Worm (Caenorhabditis elegans) whole organism, L4 larva: ENCODE measurements around the gene spe-10.

Source experiments
- F10B5.3 ChIP-seq: sonication (generic microtip); optimal IDR thresholded peaks from 2 replicates; lab custom pipeline; 2016; ENCODE audit warnings: mild to moderate bottlenecking, missing genetic modification characterization, missing compliant biosample characterization
- F37D6.2 ChIP-seq: sonication (generic microtip); optimal IDR thresholded peaks from 2 replicates; lab custom pipeline; 2016; ENCODE audit warnings: mild to moderate bottlenecking, missing genetic modification characterization, missing compliant biosample characterization
- F44E2.7 ChIP-seq: fragments of 200-800 bp; sonication (Bioruptor generic); IDR thresholded peaks from 2 replicates; pipeline ENCODE4 v2.1.2; 2022; ENCODE audit warnings: missing genetic modification characterization, missing compliant biosample characterization
- T26A8.4 ChIP-seq: fragments of 200-800 bp; sonication (Bioruptor generic); IDR thresholded peaks from 2 replicates; pipeline ENCODE4 v1.3.6; 2022; ENCODE audit warnings: missing genetic modification characterization, missing compliant biosample characterization
- Y48G9A.11 ChIP-seq: fragments of 200-800 bp; sonication (Bioruptor generic); IDR thresholded peaks from 2 replicates; pipeline ENCODE4 v1.3.6; 2022; ENCODE audit warnings: missing genetic modification reagents, missing genetic modification characterization, missing compliant biosample characterization
- ZK546.5 ChIP-seq, 2 experiments: sonication (generic microtip); optimal IDR thresholded peaks; 2 replicates each; lab custom pipeline; 2017; ENCODE audit warnings: missing biosample characterization in 2 of 2, missing genetic modification characterization in 2 of 2
- aha-1 ChIP-seq: fragments of 150-350 bp; peaks from one replicate; lab custom pipeline; 2014; ENCODE audit warnings: missing biosample characterization, missing genetic modification characterization
- ceh-28 ChIP-seq: fragments of 150-350 bp; optimal IDR thresholded peaks from 2 replicates; lab custom pipeline; 2014; ENCODE audit warnings: missing biosample characterization, missing genetic modification reagents, missing genetic modification characterization
- ceh-82 ChIP-seq: sonication (generic microtip); optimal IDR thresholded peaks from 2 replicates; lab custom pipeline; 2017; ENCODE audit warnings: missing biosample characterization, missing genetic modification characterization
- ces-1 ChIP-seq: fragments of 150-350 bp; sonication (generic microtip); optimal IDR thresholded peaks from 4 replicates; lab custom pipeline; 2014; ENCODE audit warnings: missing biosample characterization, missing genetic modification reagents, missing genetic modification characterization
- daf-16 ChIP-seq, 3 experiments: sonication (generic microtip); optimal IDR thresholded peaks; 2 replicates each; lab custom pipeline; 2016 to 2017; ENCODE audit warnings: missing genetic modification characterization in 3 of 3, missing genetic modification reagents in 3 of 3, mild to moderate bottlenecking in 2 of 3, missing compliant biosample characterization in 2 of 3, missing biosample characterization in 1 of 3, moderate library complexity in 1 of 3
- daf-8 ChIP-seq: fragments of 200-800 bp; sonication (Bioruptor generic); IDR thresholded peaks from 2 replicates; pipeline ENCODE4 v1.3.6; 2022; ENCODE audit warnings: missing genetic modification characterization, missing compliant biosample characterization
- dmd-6 ChIP-seq: fragments of 200-800 bp; sonication (Bioruptor generic); IDR thresholded peaks from 2 replicates; pipeline ENCODE4 v1.3.6; 2022; ENCODE audit warnings: missing genetic modification reagents, missing genetic modification characterization, missing compliant biosample characterization
- dmd-9 ChIP-seq: fragments of 200-800 bp; sonication (Bioruptor generic); IDR thresholded peaks from 2 replicates; pipeline ENCODE4 v1.3.6; 2022; ENCODE audit warnings: missing genetic modification reagents, missing genetic modification characterization, missing compliant biosample characterization
- dve-1 ChIP-seq: sonication (generic microtip); optimal IDR thresholded peaks from 2 replicates; lab custom pipeline; 2017; ENCODE audit warnings: antibody characterized with exemption, mild to moderate bottlenecking, missing genetic modification characterization, missing compliant biosample characterization; ENCODE audit not compliant: insufficient read depth
- gei-8 ChIP-seq: fragments of 200-800 bp; sonication (Bioruptor generic); optimal IDR thresholded peaks from 2 replicates; lab custom pipeline; 2018; ENCODE audit warnings: mild to moderate bottlenecking, missing genetic modification characterization, missing compliant biosample characterization
- hif-1 ChIP-seq, 2 experiments: sonication (generic microtip); optimal IDR thresholded peaks; 2 replicates each; lab custom pipeline; 2016 to 2017; ENCODE audit warnings: missing compliant biosample characterization in 2 of 2, missing genetic modification characterization in 2 of 2, missing genetic modification reagents in 2 of 2, missing genotype in 2 of 2, mild to moderate bottlenecking in 1 of 2
- hmg-1.1 ChIP-seq: fragments of 200-800 bp; sonication (Bioruptor generic); IDR thresholded peaks from 2 replicates; pipeline ENCODE4 v1.3.6; 2022; ENCODE audit warnings: missing genetic modification reagents, missing genetic modification characterization, missing compliant biosample characterization
- lin-15B ChIP-seq: fragments of 150-350 bp; sonication (generic microtip); optimal IDR thresholded peaks from 3 replicates; lab custom pipeline; 2014; ENCODE audit warnings: missing biosample characterization, missing genetic modification characterization
- mdl-1 ChIP-seq, 2 experiments: fragments of 150-350 bp in 1 of 2; sonication (generic microtip) in 1 of 2; optimal IDR thresholded peaks; 2 replicates each; lab custom pipeline; 2014 to 2017; ENCODE audit warnings: missing biosample characterization in 2 of 2, missing genetic modification characterization in 2 of 2
- mxl-3 ChIP-seq: fragments of 200-800 bp; sonication (Bioruptor generic); optimal IDR thresholded peaks from 2 replicates; lab custom pipeline; 2018; ENCODE audit warnings: mild to moderate bottlenecking, missing genetic modification characterization, missing compliant biosample characterization
- nhr-102 ChIP-seq: sonication (generic microtip); optimal IDR thresholded peaks from 2 replicates; lab custom pipeline; 2016; ENCODE audit warnings: mild to moderate bottlenecking, missing genetic modification characterization, moderate library complexity, missing compliant biosample characterization
- nhr-111 ChIP-seq: fragments of 200-800 bp; sonication (Bioruptor generic); optimal IDR thresholded peaks from 2 replicates; lab custom pipeline; 2018; ENCODE audit warnings: mild to moderate bottlenecking, missing genetic modification characterization, missing compliant biosample characterization
- nhr-28 ChIP-seq: fragments of 150-350 bp; optimal IDR thresholded peaks from 2 replicates; lab custom pipeline; 2014; ENCODE audit warnings: missing biosample characterization, missing genetic modification characterization
- nhr-76 ChIP-seq: fragments of 150-350 bp; optimal IDR thresholded peaks from 2 replicates; lab custom pipeline; 2014; ENCODE audit warnings: missing biosample characterization, missing genetic modification characterization
- pqm-1 ChIP-seq: sonication (generic microtip); optimal IDR thresholded peaks from 2 replicates; lab custom pipeline; 2017; ENCODE audit warnings: missing biosample characterization, missing genetic modification characterization
- rbr-2 ChIP-seq: sonication (generic microtip); optimal IDR thresholded peaks from 2 replicates; lab custom pipeline; 2016; ENCODE audit warnings: missing genotype, missing genetic modification characterization, missing compliant biosample characterization
- skn-1 ChIP-seq: fragments of 150-350 bp; optimal IDR thresholded peaks from 2 replicates; lab custom pipeline; 2014; ENCODE audit warnings: missing biosample characterization, missing genetic modification characterization
- unc-130 ChIP-seq: sonication (generic microtip); optimal IDR thresholded peaks from 2 replicates; lab custom pipeline; 2016; ENCODE audit warnings: missing genetic modification reagents, missing genetic modification characterization, missing compliant biosample characterization
- unc-62 ChIP-seq, 3 experiments: fragments of 150-350 bp in 1 of 3; sonication (generic microtip); optimal IDR thresholded peaks in 2 of 3; peaks in 1 of 3; 1 replicate in 1 of 3; 2 replicates in 2 of 3; lab custom pipeline; 2014 to 2017; ENCODE audit warnings: missing biosample characterization in 3 of 3, missing genetic modification characterization in 3 of 3, missing genetic modification reagents in 3 of 3, missing genotype in 1 of 3
- zag-1 ChIP-seq: fragments of 150-350 bp; optimal IDR thresholded peaks from 2 replicates; lab custom pipeline; 2014; ENCODE audit warnings: missing biosample characterization, missing genetic modification characterization

spe-10 gene

DNA sequence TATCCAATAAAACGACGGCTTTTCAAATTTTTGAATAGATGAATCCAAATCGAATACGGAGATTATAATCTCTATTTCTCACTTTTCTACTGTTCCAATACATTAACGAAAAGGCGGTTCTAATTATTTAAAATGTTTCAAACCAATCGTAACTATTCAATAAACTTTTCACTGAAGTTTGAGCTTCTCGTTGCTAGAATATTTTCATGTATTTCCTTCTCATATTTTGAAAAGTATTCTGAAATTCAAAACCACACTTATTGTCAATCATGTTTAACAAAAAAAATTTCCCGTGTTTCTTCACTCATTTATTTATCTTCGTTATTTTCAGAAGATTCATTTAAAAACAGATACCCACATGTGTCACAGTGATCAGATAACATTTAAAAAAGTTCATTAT, 18.8 kb downstream of the spe-10 start, which contains the start of gene F15H10.8:
Gene F15H10.8 (minus strand): TSS at position 101 of the 400 bp plus-strand sequence.
- TF ChIP-seq ceh-82 (no peak), dmd-9 (GFP tag; lab: Robert Waterston, UW) (no peak), unc-62 (GFP tag; optimal IDR thresholded peaks at IDR 0.05 in 1 of 2; lab: Kevin White, UChicago) (peak in 1 of 2 experiments; percentile 31), unc-62 (tag; optimal IDR thresholded peaks at IDR 0.05; lab: Kevin White, UChicago) (no peak), T26A8.4 (no peak), pqm-1 (tag; lab: Kevin White, UChicago) (no peak), lin-15B (tag; lab: Kevin White, UChicago) (no peak)

DNA sequence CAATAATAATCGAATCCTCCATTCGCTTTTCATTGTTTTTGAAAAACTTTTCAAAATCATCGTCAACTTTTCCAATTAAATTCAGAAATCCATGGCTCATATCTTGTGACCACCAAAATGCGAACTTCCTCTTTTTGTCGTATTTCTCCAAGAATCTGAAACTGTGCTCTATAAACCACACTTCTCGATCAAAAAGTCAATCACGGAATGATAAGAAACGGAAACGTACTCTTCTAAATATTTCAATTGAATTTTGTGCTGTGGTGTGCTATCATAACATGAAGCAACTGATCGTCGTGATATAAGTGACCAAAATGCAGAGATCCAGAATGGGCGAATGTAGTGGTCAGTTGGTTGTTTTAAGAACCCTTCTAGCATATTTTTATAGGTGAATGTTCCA, 20.7 kb downstream of the spe-10 start:
- no peak for TF ChIP-seq hmg-1.1 (GFP tag; lab: Robert Waterston, UW)
- peak; percentile 46 for TF ChIP-seq pqm-1 (tag; lab: Kevin White, UChicago)
- TF ChIP-seq ZK546.5 (tag; optimal IDR thresholded peaks at IDR 0.05; lab: Kevin White, UChicago) = no peak
- TF ChIP-seq dmd-6 = peak; percentile 61
- peak; percentile 58 for TF ChIP-seq nhr-28 (tag; lab: Kevin White, UChicago)
- peak; percentile 43 for TF ChIP-seq aha-1
- no peak for TF ChIP-seq gei-8 (GFP tag; lab: Kevin White, UChicago)

DNA sequence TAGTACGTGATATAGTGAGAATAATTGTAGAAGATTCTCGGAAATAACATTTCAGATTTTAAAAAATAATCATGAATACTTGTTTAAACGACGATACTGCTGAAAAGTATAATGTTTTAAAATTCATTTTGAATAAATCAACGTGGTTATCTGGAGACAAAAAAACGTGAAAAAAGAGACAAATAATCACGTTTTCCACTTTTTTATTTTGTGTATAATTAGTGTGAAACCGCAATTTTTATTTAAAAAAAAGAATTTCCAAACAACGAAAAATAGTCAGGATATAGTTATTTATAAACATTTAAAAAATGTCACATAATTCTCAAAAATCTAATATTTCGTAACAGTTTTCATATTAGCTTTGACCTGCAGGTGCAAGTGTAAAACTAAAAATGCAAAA, 22.3 kb downstream of the spe-10 start, which contains the start of gene F15H10.7:
Gene F15H10.7 (minus strand): TSS at position 101 of the 400 bp plus-strand sequence.
- TF ChIP-seq F37D6.2 (no peak), skn-1 (tag; lab: Kevin White, UChicago) (no peak), F10B5.3 (no peak)

DNA sequence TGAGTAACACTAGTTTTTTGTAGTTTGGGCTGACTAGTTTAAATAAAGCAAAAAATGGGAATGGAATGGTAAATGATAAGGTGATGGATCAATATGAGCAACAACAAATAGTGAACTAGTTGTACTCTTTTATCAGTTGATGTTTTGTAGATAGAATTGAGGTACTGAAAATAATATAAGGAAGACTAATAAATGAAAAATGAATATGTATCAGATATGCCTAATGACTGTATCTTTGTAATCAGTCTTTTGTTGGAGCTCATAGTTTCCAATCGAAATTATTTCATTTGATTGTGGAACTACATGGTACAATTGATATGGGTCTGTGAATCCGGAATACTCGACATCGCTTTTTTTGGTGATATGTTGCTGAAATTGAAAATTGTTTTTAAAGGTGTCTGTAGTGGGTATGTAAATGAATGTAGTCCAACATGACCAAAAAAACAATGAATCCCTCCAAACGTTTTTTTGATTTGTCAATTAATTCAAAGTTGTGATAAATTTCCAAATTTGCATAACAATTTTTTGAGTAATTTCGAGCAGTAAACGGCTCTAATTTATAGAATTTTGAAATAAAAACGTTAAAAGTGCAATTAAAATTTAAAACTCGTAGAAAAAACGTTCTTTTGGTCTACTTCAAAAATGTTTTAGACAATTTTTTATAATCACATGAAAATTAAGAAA, 26.1 kb downstream of the spe-10 start, which contains the start of gene F15H10.12:
Gene F15H10.12 (minus strand): TSS at position 51 of the 684 bp plus-strand sequence.
- TF ChIP-seq mxl-3 (GFP tag; lab: Kevin White, UChicago) = no peak
- no peak for TF ChIP-seq dve-1 (tag; lab: Kevin White, UChicago)
- peak; percentile 92 for TF ChIP-seq aha-1
- no peak for TF ChIP-seq nhr-102 (tag; lab: Kevin White, UChicago)

DNA sequence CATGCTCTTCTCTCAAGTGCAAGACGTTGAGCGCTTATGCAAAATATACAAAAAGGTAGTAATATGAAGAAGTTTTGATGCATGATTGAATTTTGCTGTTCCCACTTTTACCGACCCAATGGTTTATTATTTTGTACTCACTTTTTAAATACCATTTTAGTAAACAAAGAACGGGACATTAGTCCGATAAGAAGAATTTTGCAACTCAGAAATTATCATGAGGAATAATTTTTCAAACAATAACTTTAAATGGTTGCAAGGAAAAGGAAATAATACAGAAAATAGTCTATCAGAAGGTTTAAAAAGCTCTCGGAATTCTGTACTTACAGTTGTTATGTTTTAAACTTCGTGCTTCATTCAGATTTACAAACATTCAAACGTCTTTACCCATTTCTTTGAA, 30.6 kb downstream of the spe-10 start, which contains the start of gene F15H10.9:
Gene F15H10.9 (minus strand): TSS at position 101 of the 400 bp plus-strand sequence.
- TF ChIP-seq hif-1 (tag; optimal IDR thresholded peaks at IDR 0.05; lab: Kevin White, UChicago) (no peak), unc-130 (GFP tag; lab: Kevin White, UChicago) (no peak), zag-1 (tag; lab: Kevin White, UChicago) (no peak), dmd-9 (GFP tag; lab: Robert Waterston, UW) (no peak), F44E2.7 (no peak), ces-1 (no peak), Y48G9A.11 (GFP tag; lab: Robert Waterston, UW) (no peak), daf-16 (GFP tag; optimal IDR thresholded peaks at IDR 0.05; lab: Kevin White, UChicago) (no peak), daf-16 (tag; optimal IDR thresholded peaks at IDR 0.05; lab: Kevin White, UChicago) (no peak), daf-8 (GFP tag; lab: Robert Waterston, UW) (no peak), ceh-28 (tag; lab: Kevin White, UChicago) (no peak), gei-8 (GFP tag; lab: Kevin White, UChicago) (no peak), dve-1 (tag; lab: Kevin White, UChicago) (no peak), nhr-111 (GFP tag; lab: Kevin White, UChicago) (no peak), rbr-2 (tag; lab: Kevin White, UChicago) (no peak), mdl-1 (tag; optimal IDR thresholded peaks at IDR 0.05; lab: Kevin White, UChicago) (no peak), nhr-76 (tag; lab: Kevin White, UChicago) (no peak)
